Worm (Caenorhabditis elegans) whole organism, L4 larva: ENCODE measurements around the gene smc-5.
A peak's percentile ranks its signal among the peaks of the same experiment; 100 is the strongest.

ENCODE experiments used
- F26F4.8 ChIP-seq: fragments of 200-800 bp; sonication (Bioruptor generic); conservative IDR thresholded peaks from 2 replicates; pipeline ENCODE4 v1.3.6; 2022; ENCODE audit warnings: missing genetic modification characterization, missing compliant biosample characterization
- F37D6.2 ChIP-seq: sonication (generic microtip); optimal IDR thresholded peaks from 2 replicates; lab custom pipeline; 2016; ENCODE audit warnings: mild to moderate bottlenecking, missing genetic modification characterization, missing compliant biosample characterization
- ZK546.5 ChIP-seq, 2 experiments: sonication (generic microtip); optimal IDR thresholded peaks; 2 replicates each; lab custom pipeline; 2017; ENCODE audit warnings: missing biosample characterization in 2 of 2, missing genetic modification characterization in 2 of 2
- aly-2 ChIP-seq: sonication (generic microtip); optimal IDR thresholded peaks from 2 replicates; lab custom pipeline; 2018; ENCODE audit warnings: missing biosample characterization, missing genetic modification characterization
- arid-1 ChIP-seq: fragments of 200-800 bp; sonication (Bioruptor generic); conservative IDR thresholded peaks from 2 replicates; pipeline ENCODE4 v1.3.6; 2022; ENCODE audit warnings: missing genetic modification reagents, missing genetic modification characterization, missing compliant biosample characterization
- attf-4 ChIP-seq: sonication (generic microtip); optimal IDR thresholded peaks from 3 replicates; lab custom pipeline; 2017; ENCODE audit warnings: missing biosample characterization, missing genetic modification characterization
- ceh-20 ChIP-seq: fragments of 200-800 bp; sonication (Bioruptor generic); IDR thresholded peaks from 2 replicates; pipeline ENCODE4 v1.3.6; 2022; ENCODE audit warnings: missing genetic modification reagents, missing genetic modification characterization, missing compliant biosample characterization
- ceh-44 ChIP-seq: fragments of 200-800 bp; sonication (Bioruptor generic); IDR thresholded peaks from 2 replicates; pipeline ENCODE4 v1.3.6; 2022; ENCODE audit warnings: missing genetic modification reagents, missing genetic modification characterization, missing compliant biosample characterization
- ceh-82 ChIP-seq: sonication (generic microtip); optimal IDR thresholded peaks from 2 replicates; lab custom pipeline; 2017; ENCODE audit warnings: missing biosample characterization, missing genetic modification characterization
- daf-12 ChIP-seq: fragments of 150-350 bp; optimal IDR thresholded peaks from 2 replicates; lab custom pipeline; 2014; ENCODE audit warnings: missing biosample characterization, missing genetic modification reagents, missing genetic modification characterization
- daf-16 ChIP-seq, 3 experiments: sonication (generic microtip); optimal IDR thresholded peaks; 2 replicates each; lab custom pipeline; 2016 to 2017; ENCODE audit warnings: missing genetic modification characterization in 3 of 3, missing genetic modification reagents in 3 of 3, mild to moderate bottlenecking in 2 of 3, missing compliant biosample characterization in 2 of 3, missing biosample characterization in 1 of 3, moderate library complexity in 1 of 3
- daf-19 ChIP-seq: fragments of 200-800 bp; sonication (Bioruptor generic); conservative IDR thresholded peaks from 2 replicates; pipeline ENCODE4 v1.3.6; 2022; ENCODE audit warnings: missing genetic modification characterization, missing compliant biosample characterization
- daf-8 ChIP-seq: fragments of 200-800 bp; sonication (Bioruptor generic); IDR thresholded peaks from 2 replicates; pipeline ENCODE4 v1.3.6; 2022; ENCODE audit warnings: missing genetic modification characterization, missing compliant biosample characterization
- dmd-6 ChIP-seq: fragments of 200-800 bp; sonication (Bioruptor generic); IDR thresholded peaks from 2 replicates; pipeline ENCODE4 v1.3.6; 2022; ENCODE audit warnings: missing genetic modification reagents, missing genetic modification characterization, missing compliant biosample characterization
- dmd-9 ChIP-seq: fragments of 200-800 bp; sonication (Bioruptor generic); IDR thresholded peaks from 2 replicates; pipeline ENCODE4 v1.3.6; 2022; ENCODE audit warnings: missing genetic modification reagents, missing genetic modification characterization, missing compliant biosample characterization
- dve-1 ChIP-seq: sonication (generic microtip); optimal IDR thresholded peaks from 2 replicates; lab custom pipeline; 2017; ENCODE audit warnings: antibody characterized with exemption, mild to moderate bottlenecking, missing genetic modification characterization, missing compliant biosample characterization; ENCODE audit not compliant: insufficient read depth
- fkh-10 ChIP-seq: fragments of 150-350 bp; optimal IDR thresholded peaks from 2 replicates; lab custom pipeline; 2014; ENCODE audit warnings: missing biosample characterization, missing genetic modification reagents, missing genetic modification characterization
- fos-1 ChIP-seq: fragments of 150-350 bp; optimal IDR thresholded peaks from 2 replicates; lab custom pipeline; 2014; ENCODE audit warnings: missing biosample characterization, missing genetic modification characterization
- hif-1 ChIP-seq, 2 experiments: sonication (generic microtip); optimal IDR thresholded peaks; 2 replicates each; lab custom pipeline; 2016 to 2017; ENCODE audit warnings: missing compliant biosample characterization in 2 of 2, missing genetic modification characterization in 2 of 2, missing genetic modification reagents in 2 of 2, missing genotype in 2 of 2, mild to moderate bottlenecking in 1 of 2
- hlh-11 ChIP-seq: fragments of 200-800 bp; sonication (Bioruptor generic); optimal IDR thresholded peaks from 2 replicates; lab custom pipeline; 2018; ENCODE audit warnings: mild to moderate bottlenecking, missing genetic modification characterization, missing compliant biosample characterization
- lin-15B ChIP-seq: fragments of 150-350 bp; sonication (generic microtip); optimal IDR thresholded peaks from 3 replicates; lab custom pipeline; 2014; ENCODE audit warnings: missing biosample characterization, missing genetic modification characterization
- lin-39 ChIP-seq: fragments of 150-350 bp; optimal IDR thresholded peaks from 2 replicates; lab custom pipeline; 2014; ENCODE audit warnings: missing biosample characterization, missing genetic modification reagents, missing genetic modification characterization
- lsy-2 ChIP-seq, 2 experiments: fragments of 150-350 bp in 1 of 2; sonication (generic microtip) in 1 of 2; optimal IDR thresholded peaks; 2 replicates each; lab custom pipeline; 2014 to 2017; ENCODE audit warnings: missing biosample characterization in 2 of 2, missing genetic modification characterization in 2 of 2
- mxl-2 ChIP-seq: fragments of 200-800 bp; sonication (Bioruptor generic); conservative IDR thresholded peaks from 2 replicates; pipeline ENCODE4 v1.3.6; 2022; ENCODE audit warnings: missing genetic modification reagents, missing genetic modification characterization, missing compliant biosample characterization
- nhr-28 ChIP-seq: fragments of 150-350 bp; optimal IDR thresholded peaks from 2 replicates; lab custom pipeline; 2014; ENCODE audit warnings: missing biosample characterization, missing genetic modification characterization
- nhr-41 ChIP-seq: fragments of 200-800 bp; sonication (Bioruptor generic); IDR thresholded peaks from 2 replicates; pipeline ENCODE4 v1.3.6; 2022; ENCODE audit warnings: missing genetic modification reagents, missing genetic modification characterization, missing compliant biosample characterization
- nhr-42 ChIP-seq: fragments of 200-800 bp; sonication (Bioruptor generic); IDR thresholded peaks from 2 replicates; pipeline ENCODE4 v1.3.6; 2022; ENCODE audit warnings: missing genetic modification characterization, missing compliant biosample characterization
- nhr-6 ChIP-seq: fragments of 150-350 bp; optimal IDR thresholded peaks from 2 replicates; lab custom pipeline; 2014; ENCODE audit warnings: missing biosample characterization, missing genetic modification characterization
- nhr-76 ChIP-seq: fragments of 150-350 bp; optimal IDR thresholded peaks from 2 replicates; lab custom pipeline; 2014; ENCODE audit warnings: missing biosample characterization, missing genetic modification characterization
- nhr-77 ChIP-seq: fragments of 150-350 bp; optimal IDR thresholded peaks from 2 replicates; lab custom pipeline; 2014; ENCODE audit warnings: missing biosample characterization, missing genetic modification characterization
- php-3 ChIP-seq: fragments of 200-800 bp; sonication (Bioruptor generic); IDR thresholded peaks from 2 replicates; pipeline ENCODE4 v1.3.6; 2022; ENCODE audit warnings: missing genetic modification reagents, missing genetic modification characterization, missing compliant biosample characterization
- pqm-1 ChIP-seq: sonication (generic microtip); optimal IDR thresholded peaks from 2 replicates; lab custom pipeline; 2017; ENCODE audit warnings: missing biosample characterization, missing genetic modification characterization
- rbr-2 ChIP-seq: sonication (generic microtip); optimal IDR thresholded peaks from 2 replicates; lab custom pipeline; 2016; ENCODE audit warnings: missing genotype, missing genetic modification characterization, missing compliant biosample characterization
- set-16 ChIP-seq: fragments of 200-800 bp; sonication (Bioruptor generic); IDR thresholded peaks from 2 replicates; pipeline ENCODE4 v1.3.6; 2022; ENCODE audit warnings: missing genetic modification reagents, missing genetic modification characterization, missing compliant biosample characterization
- skn-1 ChIP-seq: fragments of 150-350 bp; optimal IDR thresholded peaks from 2 replicates; lab custom pipeline; 2014; ENCODE audit warnings: missing biosample characterization, missing genetic modification characterization
- spr-1 ChIP-seq: sonication (generic microtip); optimal IDR thresholded peaks from 2 replicates; lab custom pipeline; 2016; ENCODE audit warnings: mild to moderate bottlenecking, missing genetic modification characterization, missing compliant biosample characterization
- unc-130 ChIP-seq: sonication (generic microtip); optimal IDR thresholded peaks from 2 replicates; lab custom pipeline; 2016; ENCODE audit warnings: missing genetic modification reagents, missing genetic modification characterization, missing compliant biosample characterization
- unc-39 ChIP-seq: sonication (generic microtip); optimal IDR thresholded peaks from 2 replicates; lab custom pipeline; 2017; ENCODE audit warnings: missing biosample characterization, missing genetic modification characterization
- unc-62 ChIP-seq, 3 experiments: fragments of 150-350 bp in 1 of 3; sonication (generic microtip); optimal IDR thresholded peaks in 2 of 3; peaks in 1 of 3; 1 replicate in 1 of 3; 2 replicates in 2 of 3; lab custom pipeline; 2014 to 2017; ENCODE audit warnings: missing biosample characterization in 3 of 3, missing genetic modification characterization in 3 of 3, missing genetic modification reagents in 3 of 3, missing genotype in 1 of 3
- vab-7 ChIP-seq: fragments of 200-800 bp; sonication (Bioruptor generic); IDR thresholded peaks from 2 replicates; pipeline ENCODE4 v1.3.6; 2022; ENCODE audit warnings: missing genetic modification reagents, missing genetic modification characterization, missing compliant biosample characterization
- zfp-2 ChIP-seq: sonication (generic microtip); optimal IDR thresholded peaks from 2 replicates; lab custom pipeline; 2016; ENCODE audit warnings: mild to moderate bottlenecking, missing genetic modification characterization, missing compliant biosample characterization
- zfp-3 ChIP-seq: fragments of 200-800 bp; sonication (Bioruptor generic); conservative IDR thresholded peaks from 2 replicates; pipeline ENCODE4 v1.3.6; 2022; ENCODE audit warnings: missing genetic modification reagents, missing genetic modification characterization, missing compliant biosample characterization
- zip-11 ChIP-seq: fragments of 200-800 bp; sonication (Bioruptor generic); IDR thresholded peaks from 2 replicates; pipeline ENCODE4 v1.3.6; 2022; ENCODE audit warnings: missing genetic modification characterization, missing compliant biosample characterization
- zip-2 ChIP-seq: fragments of 150-350 bp; optimal IDR thresholded peaks from 2 replicates; lab custom pipeline; 2014; ENCODE audit warnings: missing biosample characterization, missing genetic modification characterization
- ztf-11 ChIP-seq: fragments of 150-350 bp; optimal IDR thresholded peaks from 2 replicates; lab custom pipeline; 2014; ENCODE audit warnings: missing biosample characterization, missing genetic modification characterization

Gene smc-5

DNA sequence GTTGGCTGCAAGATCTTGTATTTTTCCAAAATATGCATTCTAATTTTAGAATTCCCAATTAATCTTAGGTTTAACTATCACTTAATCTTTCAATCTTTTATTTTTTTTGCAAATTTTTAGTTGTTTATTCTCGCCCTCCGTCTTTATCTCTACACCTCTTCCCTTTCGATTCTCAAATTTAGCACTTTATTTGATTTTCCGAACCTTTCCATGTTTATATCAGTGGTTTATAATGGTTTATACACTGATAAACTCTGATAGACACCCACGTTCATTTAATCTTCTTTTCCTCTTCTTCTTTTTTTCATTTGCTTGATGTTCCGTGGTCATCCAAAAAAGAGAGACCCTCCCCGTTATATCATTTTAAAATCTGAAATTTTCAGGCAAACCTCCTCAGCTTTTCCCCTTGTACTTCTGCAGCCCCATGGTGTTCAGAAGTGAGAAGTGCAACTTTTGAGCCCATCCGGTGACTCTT lies 39.5 kb upstream of the smc-5 start, which contains the start of the genes nsy-1 and F59A6.13:
Gene nsy-1, plus strand, starts transcription at position 377 of the 475 bp plus-strand sequence.
Gene F59A6.13, plus strand, starts transcription at position 425 of the 475 bp plus-strand sequence.
- TF ChIP-seq spr-1 (no peak), lin-15B (tag; lab: Kevin White, UChicago) (no peak), hif-1 (tag; optimal IDR thresholded peaks at IDR 0.05; lab: Kevin White, UChicago) (no peak), unc-130 (GFP tag; lab: Kevin White, UChicago) (no peak), lin-39 (no peak), pqm-1 (tag; lab: Kevin White, UChicago) (peak; percentile 79), hlh-11 (tag; lab: Kevin White, UChicago) (peak; percentile 10), dmd-6 (GFP tag; lab: Robert Waterston, UW) (peak; percentile 70), daf-16 (GFP tag; optimal IDR thresholded peaks at IDR 0.05; lab: Kevin White, UChicago) (no peak), daf-16 (tag; optimal IDR thresholded peaks at IDR 0.05; lab: Kevin White, UChicago) (peak; percentile 72), rbr-2 (no peak), aly-2 (no peak), nhr-28 (tag; lab: Kevin White, UChicago) (peak; percentile 3), skn-1 (tag; lab: Kevin White, UChicago) (no peak), arid-1 (no peak), php-3 (GFP tag; lab: Robert Waterston, UW) (0 out of 2 replicates have a peak, but pooled peaks have one; percentile 15), lsy-2 (tag; optimal IDR thresholded peaks at IDR 0.05; lab: Kevin White, UChicago) (no peak), zfp-3 (GFP tag; lab: Robert Waterston, UW) (no peak), dve-1 (tag; lab: Kevin White, UChicago) (peak; percentile 39)

DNA sequence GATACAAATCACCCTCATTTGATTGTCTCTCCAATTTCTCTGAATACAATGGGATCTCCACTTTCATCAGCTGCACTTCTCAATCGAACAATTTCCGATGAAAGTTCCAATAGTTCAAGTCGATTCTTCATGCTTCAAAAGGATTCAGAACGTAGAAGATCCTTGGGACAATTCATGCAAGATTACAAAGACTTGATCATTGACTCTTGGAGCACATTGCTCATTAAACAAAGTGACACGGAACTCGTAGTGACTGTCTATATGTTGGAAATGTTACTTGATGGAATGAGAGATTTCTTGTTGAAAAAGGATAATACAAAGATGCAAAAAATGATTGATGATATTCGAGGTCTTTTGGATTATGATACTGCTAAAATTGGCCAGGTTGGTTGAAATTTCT lies 34.0 kb upstream of the smc-5 start:
- TF ChIP-seq ceh-44 (GFP tag; lab: Robert Waterston, UW): no peak
- TF ChIP-seq unc-62 (GFP tag; optimal IDR thresholded peaks at IDR 0.05 in 1 of 2; lab: Kevin White, UChicago): peak in 1 of 2 experiments; percentile 99
- no peak for TF ChIP-seq unc-62 (tag; optimal IDR thresholded peaks at IDR 0.05; lab: Kevin White, UChicago)
- TF ChIP-seq nhr-77: no peak

DNA sequence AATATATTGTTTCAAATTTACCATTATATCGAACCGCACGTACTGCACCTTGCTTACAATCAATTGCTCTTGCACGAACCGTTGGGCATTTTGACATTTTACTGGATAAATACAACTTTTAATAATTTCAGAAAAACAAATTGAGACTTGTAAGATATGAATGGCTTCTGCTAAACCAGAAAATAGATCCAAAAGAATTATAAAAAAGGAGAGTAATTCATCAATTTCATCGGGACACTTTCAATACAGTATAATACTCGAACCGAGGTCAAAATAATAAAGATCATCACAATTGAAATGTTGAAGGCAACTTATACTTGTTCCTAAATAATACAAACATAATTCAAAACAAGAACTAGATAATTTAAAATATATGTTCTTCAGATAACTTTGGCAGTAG lies 30.3 kb upstream of the smc-5 start, which contains the start of gene wdr-83:
Gene wdr-83, minus strand, starts transcription at position 101 of the 400 bp plus-strand sequence.
- TF ChIP-seq daf-8 (GFP tag; lab: Robert Waterston, UW) (no peak), daf-19 (GFP tag; lab: Robert Waterston, UW) (no peak), lin-39 (no peak), ceh-82 (no peak), F37D6.2 (tag; lab: Kevin White, UChicago) (no peak), zip-2 (tag; lab: Kevin White, UChicago) (no peak), zip-11 (GFP tag; lab: Robert Waterston, UW) (no peak), attf-4 (tag; lab: Kevin White, UChicago) (no peak), unc-130 (GFP tag; lab: Kevin White, UChicago) (no peak)
- TF ChIP-seq, all 104 proteins: peak for 0

DNA sequence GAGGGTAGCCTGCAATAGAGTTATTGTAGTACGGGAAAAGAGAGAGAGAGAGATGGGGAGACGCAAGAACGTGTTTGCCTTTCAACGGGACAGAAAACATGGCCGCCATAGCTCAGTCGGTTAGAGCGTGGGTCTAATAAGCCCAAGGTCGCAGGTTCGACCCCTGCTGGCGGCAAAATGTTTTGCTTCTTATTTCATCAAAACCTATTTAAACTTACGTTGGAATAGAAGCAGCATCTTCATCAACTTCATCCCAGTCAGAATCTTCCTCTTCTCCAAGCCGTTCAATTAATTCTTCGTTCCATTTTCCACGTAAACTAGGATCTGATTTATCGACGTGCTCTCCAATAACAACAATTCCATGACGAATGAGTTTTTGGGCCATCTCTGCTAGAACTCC lies 29.3 kb upstream of the smc-5 start:
- TF ChIP-seq set-16: peak; percentile 48; the same call in 1 of the 2 replicates
- TF ChIP-seq fkh-10 (GFP tag; lab: Kevin White, UChicago): no peak
- TF ChIP-seq nhr-42 (GFP tag; lab: Robert Waterston, UW): peak; percentile 87
- TF ChIP-seq ztf-11 (tag; lab: Kevin White, UChicago): no peak
- peak; percentile 60 for TF ChIP-seq nhr-6 (tag; lab: Kevin White, UChicago)
- no peak for TF ChIP-seq fos-1
- peak; percentile 72 for TF ChIP-seq unc-130 (GFP tag; lab: Kevin White, UChicago)
- peak; percentile 19 for TF ChIP-seq zfp-2 (tag; lab: Kevin White, UChicago)
- TF ChIP-seq nhr-77: peak; percentile 71
- TF ChIP-seq lin-15B (tag; lab: Kevin White, UChicago): no peak
- TF ChIP-seq nhr-76: no peak
- TF ChIP-seq F26F4.8 (GFP tag; lab: Robert Waterston, UW): peak; percentile 72; the same call in 1 of the 2 replicates
- TF ChIP-seq hlh-11 (tag; lab: Kevin White, UChicago): peak; percentile 55
- no peak for TF ChIP-seq unc-39
- 0 out of 2 replicates have a peak, but pooled peaks have one; percentile 31 for TF ChIP-seq mxl-2 (GFP tag; lab: Robert Waterston, UW)
- peak; percentile 78 for TF ChIP-seq dmd-9 (GFP tag; lab: Robert Waterston, UW)
- TF ChIP-seq ZK546.5 (tag; optimal IDR thresholded peaks at IDR 0.05; lab: Kevin White, UChicago): no peak
- TF ChIP-seq daf-12 (tag; lab: Kevin White, UChicago): no peak
- TF ChIP-seq zfp-3 (GFP tag; lab: Robert Waterston, UW): peak; percentile 79; the same call in 1 of the 2 replicates
- TF ChIP-seq zip-11 (GFP tag; lab: Robert Waterston, UW): peak; percentile 69; the same call in 1 of the 2 replicates
- peak; percentile 70 for TF ChIP-seq ceh-20 (GFP tag; lab: Robert Waterston, UW)
- TF ChIP-seq vab-7: peak; percentile 86
- peak; percentile 81 for TF ChIP-seq nhr-41 (GFP tag; lab: Robert Waterston, UW)
